Worm (Caenorhabditis elegans) whole organism, mixed stage, embryonic: Measurements from ENCODE around the gene F17E9.15.

ENCODE experiments used
- M03D4.4 ChIP-seq: sonication (generic microtip); optimal IDR thresholded peaks from 2 replicates; lab custom pipeline; 2017; ENCODE audit warnings: mild to moderate bottlenecking, missing genetic modification characterization, missing compliant biosample characterization
- bed-3 ChIP-seq: fragments of 200-800 bp; sonication (Bioruptor generic); optimal IDR thresholded peaks from 3 replicates; lab custom pipeline; 2018; ENCODE audit warnings: mild to moderate bottlenecking, missing genetic modification characterization, moderate library complexity, missing compliant biosample characterization
- blmp-1 ChIP-seq: fragments of 150-350 bp; optimal IDR thresholded peaks from 2 replicates; lab custom pipeline; 2014; ENCODE audit warnings: missing biosample characterization, missing genetic modification characterization
- ceh-39 ChIP-seq: fragments of 150-350 bp; optimal IDR thresholded peaks from 2 replicates; lab custom pipeline; 2014; ENCODE audit warnings: missing biosample characterization, missing genetic modification characterization
- ceh-43 ChIP-seq: fragments of 200-800 bp; sonication (Bioruptor generic); optimal IDR thresholded peaks from 2 replicates; lab custom pipeline; 2018; ENCODE audit warnings: mild to moderate bottlenecking, missing genetic modification characterization, moderate library complexity, missing compliant biosample characterization
- ceh-83 ChIP-seq: fragments of 200-800 bp; sonication (Bioruptor generic); optimal IDR thresholded peaks from 2 replicates; lab custom pipeline; 2018; ENCODE audit warnings: mild to moderate bottlenecking, missing genetic modification characterization, missing compliant biosample characterization
- ces-1 ChIP-seq: fragments of 150-350 bp; optimal IDR thresholded peaks from 2 replicates; lab custom pipeline; 2014; ENCODE audit warnings: missing biosample characterization, missing genetic modification reagents, missing genetic modification characterization
- drap-1 ChIP-seq: fragments of 200-800 bp; sonication (Bioruptor generic); optimal IDR thresholded peaks from 3 replicates; lab custom pipeline; 2018; ENCODE audit warnings: mild to moderate bottlenecking, missing genetic modification characterization, missing compliant biosample characterization
- elt-3 ChIP-seq: fragments of 150-350 bp; optimal IDR thresholded peaks from 2 replicates; lab custom pipeline; 2014; ENCODE audit warnings: missing biosample characterization, missing genetic modification characterization
- flh-1 ChIP-seq: fragments of 200-800 bp; sonication (Bioruptor generic); optimal IDR thresholded peaks from 2 replicates; lab custom pipeline; 2018; ENCODE audit warnings: mild to moderate bottlenecking, missing genetic modification characterization, moderate library complexity, missing compliant biosample characterization
- ham-2 ChIP-seq: fragments of 200-800 bp; sonication (Bioruptor generic); optimal IDR thresholded peaks from 2 replicates; lab custom pipeline; 2018; ENCODE audit warnings: mild to moderate bottlenecking, missing genetic modification characterization, missing compliant biosample characterization
- hlh-1 ChIP-seq: fragments of 150-350 bp; optimal IDR thresholded peaks from 2 replicates; lab custom pipeline; 2014; ENCODE audit warnings: missing biosample characterization, missing genetic modification reagents, missing genetic modification characterization
- lin-13 ChIP-seq: fragments of 150-350 bp; optimal IDR thresholded peaks from 2 replicates; lab custom pipeline; 2014; ENCODE audit warnings: missing biosample characterization, missing genetic modification characterization
- lin-32 ChIP-seq: fragments of 200-800 bp; sonication (Bioruptor generic); optimal IDR thresholded peaks from 2 replicates; lab custom pipeline; 2018; ENCODE audit warnings: mild to moderate bottlenecking, missing genetic modification characterization, missing compliant biosample characterization
- mab-5 ChIP-seq: fragments of 150-350 bp; optimal IDR thresholded peaks from 2 replicates; lab custom pipeline; 2014; ENCODE audit warnings: missing biosample characterization, missing genetic modification characterization
- nhr-28 ChIP-seq: fragments of 150-350 bp; optimal IDR thresholded peaks from 2 replicates; lab custom pipeline; 2014; ENCODE audit warnings: missing biosample characterization, missing genetic modification characterization
- nhr-76 ChIP-seq: sonication (generic microtip); optimal IDR thresholded peaks from 2 replicates; lab custom pipeline; 2017; ENCODE audit warnings: missing biosample characterization, missing genetic modification characterization
- sem-2 ChIP-seq: fragments of 200-800 bp; sonication (Bioruptor generic); optimal IDR thresholded peaks from 2 replicates; lab custom pipeline; 2018; ENCODE audit warnings: mild to moderate bottlenecking, missing genetic modification characterization, missing compliant biosample characterization
- snpc-4 ChIP-seq: fragments of 150-350 bp; optimal IDR thresholded peaks from 2 replicates; lab custom pipeline; 2014; ENCODE audit warnings: missing biosample characterization, missing genetic modification characterization
- sptf-1 ChIP-seq: sonication (generic microtip); optimal IDR thresholded peaks from 2 replicates; lab custom pipeline; 2017; ENCODE audit warnings: mild to moderate bottlenecking, missing genetic modification characterization, moderate library complexity, missing compliant biosample characterization
- tbx-8 ChIP-seq: fragments of 200-800 bp; sonication (Bioruptor generic); optimal IDR thresholded peaks from 2 replicates; lab custom pipeline; 2018; ENCODE audit warnings: mild to moderate bottlenecking, missing genetic modification characterization, moderate library complexity, missing compliant biosample characterization
- unc-120 ChIP-seq: sonication (generic microtip); optimal IDR thresholded peaks from 2 replicates; lab custom pipeline; 2017; ENCODE audit warnings: missing genetic modification characterization, missing compliant biosample characterization; ENCODE audit not compliant: poor library complexity, severe bottlenecking
- unc-39 ChIP-seq: fragments of 150-350 bp; optimal IDR thresholded peaks from 2 replicates; lab custom pipeline; 2014; ENCODE audit warnings: missing biosample characterization, missing genetic modification characterization
- unc-62 ChIP-seq: fragments of 150-350 bp; optimal IDR thresholded peaks from 2 replicates; lab custom pipeline; 2014; ENCODE audit warnings: missing biosample characterization, missing genetic modification reagents, missing genetic modification characterization
- zip-8 ChIP-seq: fragments of 150-350 bp; optimal IDR thresholded peaks from 2 replicates; lab custom pipeline; 2014; ENCODE audit warnings: missing biosample characterization, missing genetic modification characterization
- ztf-11 ChIP-seq: fragments of 150-350 bp; optimal IDR thresholded peaks from 2 replicates; lab custom pipeline; 2014; ENCODE audit warnings: missing biosample characterization, missing genetic modification characterization

The F17E9.15 gene

DNA sequence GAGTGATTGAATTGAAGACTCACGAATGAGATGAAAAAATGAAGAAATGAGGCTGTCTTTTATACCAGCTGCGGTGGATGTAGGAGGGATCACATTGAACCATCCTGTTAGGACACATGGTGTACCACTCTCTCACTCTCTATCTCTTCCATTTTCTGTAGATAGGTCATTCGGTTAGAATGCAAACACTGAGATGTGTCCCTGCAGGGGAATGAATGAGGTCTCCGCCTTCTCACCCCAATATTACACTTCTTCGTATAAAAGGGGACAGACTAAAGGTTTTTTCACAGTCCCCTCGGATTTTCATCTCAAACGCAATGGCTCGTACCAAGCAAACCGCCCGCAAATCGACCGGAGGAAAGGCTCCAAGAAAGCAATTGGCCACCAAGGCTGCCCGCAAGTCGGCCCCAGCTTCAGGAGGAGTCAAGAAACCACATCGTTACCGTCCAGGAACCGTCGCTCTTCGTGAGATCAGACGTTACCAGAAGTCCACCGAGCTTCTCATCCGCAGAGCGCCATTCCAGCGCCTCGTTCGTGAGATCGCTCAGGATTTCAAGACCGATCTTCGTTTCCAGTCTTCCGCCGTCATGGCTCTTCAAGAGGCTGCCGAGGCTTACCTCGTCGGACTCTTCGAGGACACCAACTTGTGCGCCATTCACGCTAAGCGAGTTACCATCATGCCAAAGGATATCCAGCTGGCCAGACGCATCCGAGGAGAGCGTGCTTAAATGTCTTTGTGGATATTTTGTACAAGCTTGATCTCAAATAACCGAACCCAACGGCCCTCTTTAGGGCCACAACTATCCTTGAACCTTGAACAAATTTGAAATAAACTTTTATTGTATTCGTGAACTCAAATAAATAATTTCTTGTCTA is 13.0 kb upstream of the F17E9.15 start, which contains the start of gene his-32 (continued):
- TF ChIP-seq bed-3 (GFP tag; lab: Kevin White, UChicago) = no peak

DNA sequence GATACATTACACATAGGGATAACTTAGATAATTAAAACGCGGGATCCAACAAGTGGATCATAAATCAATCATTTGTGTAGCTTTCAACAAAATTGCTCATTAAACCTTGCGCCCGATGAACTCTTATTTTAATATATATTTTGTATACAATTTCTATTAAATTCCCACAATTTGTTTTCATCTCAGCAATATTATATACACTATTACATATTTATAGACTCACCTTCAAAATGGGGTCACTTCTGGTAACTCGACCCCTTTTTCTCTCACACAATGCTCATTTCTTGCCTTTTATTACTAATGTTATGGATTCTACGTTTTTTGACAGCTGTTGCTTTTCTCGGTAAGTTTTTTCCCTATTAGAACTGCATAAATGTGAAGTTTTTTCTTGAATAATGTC is 7.6 kb upstream of the F17E9.15 start, which contains the start of gene lgc-6:
Gene lgc-6, plus strand, starts transcription at position 301 of the 400 bp plus-strand sequence.
- no peak for TF ChIP-seq unc-62 (GFP tag; lab: Kevin White, UChicago)
- no peak for TF ChIP-seq tbx-8 (GFP tag; lab: Kevin White, UChicago)
- TF ChIP-seq hlh-1 (tag; lab: Kevin White, UChicago) = no peak
- TF ChIP-seq ham-2 = no peak
- TF ChIP-seq zip-8 = no peak
- TF ChIP-seq ceh-83 (GFP tag; lab: Kevin White, UChicago) = no peak
- no peak for TF ChIP-seq ceh-43 (GFP tag; lab: Kevin White, UChicago)
- TF ChIP-seq unc-120 (tag; lab: Kevin White, UChicago) = no peak
- TF ChIP-seq elt-3 = no peak
- TF ChIP-seq ceh-39 (tag; lab: Kevin White, UChicago) = no peak
- no peak for TF ChIP-seq mab-5 (tag; lab: Kevin White, UChicago)
- TF ChIP-seq drap-1 (GFP tag; lab: Kevin White, UChicago) = no peak
- TF ChIP-seq snpc-4 (tag; lab: Kevin White, UChicago) = no peak
- TF ChIP-seq nhr-28 (tag; lab: Kevin White, UChicago) = no peak
- no peak for TF ChIP-seq lin-13
- no peak for TF ChIP-seq bed-3 (GFP tag; lab: Kevin White, UChicago)
- TF ChIP-seq, all 35 proteins: peak for 0

DNA sequence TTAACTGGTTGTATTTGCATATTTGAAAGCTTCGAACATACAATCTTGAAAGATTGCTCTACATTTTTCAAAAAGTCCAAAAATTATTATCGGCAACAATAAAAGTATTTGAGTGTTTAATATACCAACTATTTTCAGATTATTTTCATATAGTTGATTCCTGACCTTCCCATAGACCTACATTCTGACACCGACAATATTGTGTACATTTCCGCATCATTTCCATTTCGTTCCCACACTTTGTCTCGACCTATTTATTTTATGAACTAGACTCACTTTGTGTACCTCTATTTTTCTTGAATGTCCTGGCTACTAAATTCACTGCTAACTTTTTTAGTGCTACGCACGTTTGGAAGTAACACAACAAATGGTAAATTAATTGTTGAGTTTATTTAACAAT is 4.8 kb upstream of the F17E9.15 start, which contains the start of gene lgc-5:
Gene lgc-5, plus strand, starts transcription at position 301 of the 400 bp plus-strand sequence.
- TF ChIP-seq lin-13 (no peak), blmp-1 (tag; lab: Kevin White, UChicago) (no peak), hlh-1 (tag; lab: Kevin White, UChicago) (no peak), flh-1 (GFP tag; lab: Kevin White, UChicago) (no peak), unc-120 (tag; lab: Kevin White, UChicago) (no peak)

DNA sequence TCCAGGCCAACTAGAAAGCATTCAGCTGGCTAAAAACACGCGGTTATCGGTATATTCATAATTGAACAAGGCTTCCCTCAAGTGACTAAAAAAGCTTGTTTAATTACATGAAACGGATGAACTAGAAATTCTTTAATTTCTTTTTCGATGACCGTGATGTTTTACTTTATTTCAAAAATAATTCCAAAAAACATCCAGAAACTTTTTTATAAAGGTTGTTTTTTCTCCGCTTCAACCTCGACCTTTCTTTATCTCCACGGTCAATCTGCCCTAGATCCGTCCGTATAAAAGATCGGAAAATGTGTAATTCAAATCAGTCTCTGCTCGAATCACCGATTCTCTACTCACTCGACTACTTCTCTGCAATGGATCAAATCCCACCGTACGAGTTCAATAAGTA is 1.7 kb upstream of the F17E9.15 start, which contains the start of gene F17E9.5:
Gene F17E9.5, plus strand, starts transcription at position 301 of the 400 bp plus-strand sequence.
- TF ChIP-seq bed-3 (GFP tag; lab: Kevin White, UChicago) = no peak
- TF ChIP-seq unc-39 (tag; lab: Kevin White, UChicago) = no peak
- no peak for TF ChIP-seq sem-2 (GFP tag; lab: Kevin White, UChicago)
- no peak for TF ChIP-seq ceh-83 (GFP tag; lab: Kevin White, UChicago)
- no peak for TF ChIP-seq blmp-1 (tag; lab: Kevin White, UChicago)
- no peak for TF ChIP-seq M03D4.4 (tag; lab: Kevin White, UChicago)
- no peak for TF ChIP-seq ceh-39 (tag; lab: Kevin White, UChicago)
- TF ChIP-seq unc-120 (tag; lab: Kevin White, UChicago) = no peak
- TF ChIP-seq nhr-76 (tag; lab: Kevin White, UChicago) = no peak
- TF ChIP-seq sptf-1 (tag; lab: Kevin White, UChicago) = no peak
- no peak for TF ChIP-seq nhr-28 (tag; lab: Kevin White, UChicago)

DNA sequence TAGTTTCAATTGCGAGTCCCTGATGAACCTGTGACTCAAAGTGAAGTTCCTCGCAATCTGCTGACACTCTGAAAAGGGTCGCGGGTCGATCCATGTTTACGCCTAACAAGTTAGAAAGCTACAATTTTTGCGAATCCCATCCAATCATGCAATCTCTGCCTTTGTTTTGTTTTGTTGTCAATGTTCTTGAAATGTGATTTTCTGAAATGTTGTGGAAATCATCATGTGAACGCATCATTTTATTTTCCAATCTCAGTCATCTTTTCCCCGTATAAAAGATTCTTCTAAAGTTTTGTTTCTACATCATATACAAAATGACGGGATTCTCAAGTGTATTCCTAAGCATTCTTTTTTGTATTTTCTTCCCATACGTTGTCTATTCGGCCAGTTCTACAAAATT is 855 bp downstream of the F17E9.15 start, which contains the start of gene F17E9.4:
Gene F17E9.4, plus strand, starts transcription at position 301 of the 400 bp plus-strand sequence.
- TF ChIP-seq nhr-76 (tag; lab: Kevin White, UChicago) (no peak), ztf-11 (no peak), lin-32 (GFP tag; lab: Kevin White, UChicago) (no peak), unc-39 (tag; lab: Kevin White, UChicago) (no peak), ceh-43 (GFP tag; lab: Kevin White, UChicago) (no peak), unc-62 (GFP tag; lab: Kevin White, UChicago) (no peak), hlh-1 (tag; lab: Kevin White, UChicago) (no peak), ces-1 (GFP tag; lab: Kevin White, UChicago) (no peak), elt-3 (no peak), drap-1 (GFP tag; lab: Kevin White, UChicago) (no peak), bed-3 (GFP tag; lab: Kevin White, UChicago) (no peak), M03D4.4 (tag; lab: Kevin White, UChicago) (no peak)
